Worm (Caenorhabditis elegans): ENCODE data around the gene bca-1.
A peak's percentile ranks its signal among the peaks of the same experiment; 100 is the strongest.

bca-1 gene

ce11 chrX:6204696-6205232 is at the start of gene bca-1:
TSS of gene bca-1 (minus strand) at chrX:6204746.
- TF ChIP-seq ceh-2 (tag; optimal IDR thresholded peaks at IDR 0.05) (no peak), madf-2 (tag; optimal IDR thresholded peaks at IDR 0.05) (no peak), ceh-6 (GFP tag; optimal IDR thresholded peaks at IDR 0.05) (no peak), C38D4.7 (GFP tag; optimal IDR thresholded peaks at IDR 0.05) (no peak), ceh-31 (tag; optimal IDR thresholded peaks at IDR 0.05) (no peak), T23F11.4 (GFP tag; optimal IDR thresholded peaks at IDR 0.05) (no peak), K02D7.2 (tag; optimal IDR thresholded peaks at IDR 0.05) (no peak), pax-1 (tag; optimal IDR thresholded peaks at IDR 0.05) (no peak), dve-1 (tag; optimal IDR thresholded peaks at IDR 0.05) (no peak), pat-9 (tag; optimal IDR thresholded peaks at IDR 0.05) (no peak), hlh-30 (tag; optimal IDR thresholded peaks at IDR 0.05; ENCODE audit: insufficient read depth) (no peak), ahr-1 (tag; optimal IDR thresholded peaks at IDR 0.05) (no peak), gmeb-2 (tag; optimal IDR thresholded peaks at IDR 0.05) (no peak), pqm-1 (tag; optimal IDR thresholded peaks at IDR 0.05) (no peak), nhr-11 (tag; optimal IDR thresholded peaks at IDR 0.05) (no peak), fkh-10 (GFP tag; optimal IDR thresholded peaks at IDR 0.05) (no peak), unc-55 (GFP tag; optimal IDR thresholded peaks at IDR 0.05) (no peak)

ce11 chrX:6253899-6254670 is 49.5 kb upstream of the bca-1 start:
- TF ChIP-seq lim-6 (tag; optimal IDR thresholded peaks at IDR 0.05) (no peak), ceh-45 (GFP tag; IDR thresholded peaks at IDR 0.05) (no peak), sox-2 (GFP tag; IDR thresholded peaks at IDR 0.05) (no peak), unc-86 (tag; optimal IDR thresholded peaks at IDR 0.05) (no peak), syd-9 (tag; optimal IDR thresholded peaks at IDR 0.05) (no peak), gmeb-2 (tag; optimal IDR thresholded peaks at IDR 0.05) (no peak), ttx-3 (tag; optimal IDR thresholded peaks at IDR 0.05) (no peak), ceh-22 (tag; optimal IDR thresholded peaks at IDR 0.05) (no peak), C08G9.2 (tag; optimal IDR thresholded peaks at IDR 0.05) (peak; percentile 17), ceh-2 (tag; optimal IDR thresholded peaks at IDR 0.05) (no peak), ztf-16 (tag; optimal IDR thresholded peaks at IDR 0.05) (no peak), che-1 (tag; optimal IDR thresholded peaks at IDR 0.05) (no peak), ceh-31 (tag; optimal IDR thresholded peaks at IDR 0.05) (no peak), ceh-48 (tag; optimal IDR thresholded peaks at IDR 0.05) (no peak), ceh-34 (tag; optimal IDR thresholded peaks at IDR 0.05) (no peak), ceh-19 (GFP tag; optimal IDR thresholded peaks at IDR 0.05) (peak; percentile 19), T23F11.4 (GFP tag; optimal IDR thresholded peaks at IDR 0.05) (no peak), fkh-10 (GFP tag; optimal IDR thresholded peaks at IDR 0.05) (no peak), sdc-2 (tag; optimal IDR thresholded peaks at IDR 0.05) (no peak), C38D4.7 (GFP tag; optimal IDR thresholded peaks at IDR 0.05) (no peak), ceh-18 (tag; optimal IDR thresholded peaks at IDR 0.05) (peak; percentile 48), fkh-6 (tag; optimal IDR thresholded peaks at IDR 0.05) (no peak), ref-2 (tag; optimal IDR thresholded peaks at IDR 0.05) (peak; percentile 64), unc-55 (GFP tag; optimal IDR thresholded peaks at IDR 0.05) (peak; percentile 71), tbx-2 (tag; optimal IDR thresholded peaks at IDR 0.05) (no peak), unc-42 (tag; optimal IDR thresholded peaks at IDR 0.05) (no peak), sox-4 (tag; optimal IDR thresholded peaks at IDR 0.05) (no peak), odd-2 (tag; optimal IDR thresholded peaks at IDR 0.05) (no peak), nhr-11 (tag; optimal IDR thresholded peaks at IDR 0.05) (no peak), K09A11.1 (tag; optimal IDR thresholded peaks at IDR 0.05; ENCODE audit: insufficient read depth) (no peak), ama-1 (optimal IDR thresholded peaks at IDR 0.05) (no peak), unc-3 (GFP tag; conservative IDR thresholded peaks at IDR 0.05) (no peak), unc-3 (tag; optimal IDR thresholded peaks at IDR 0.05) (no peak), elt-4 (tag; optimal IDR thresholded peaks at IDR 0.05) (no peak), zip-5 (tag; optimal IDR thresholded peaks at IDR 0.05) (no peak), pros-1 (tag; optimal IDR thresholded peaks at IDR 0.05) (no peak), K02D7.2 (tag; optimal IDR thresholded peaks at IDR 0.05) (no peak), hlh-30 (tag; optimal IDR thresholded peaks at IDR 0.05; ENCODE audit: insufficient read depth) (peak; percentile 23), nfya-1 (tag; optimal IDR thresholded peaks at IDR 0.05) (peak; percentile 53), ceh-24 (tag; optimal IDR thresholded peaks at IDR 0.05) (no peak)

Measured in whole organism, late embryonic.